Worm (Caenorhabditis elegans) whole organism, early embryonic: Measurements from ENCODE around the gene srsx-15.

Experiments used
- B0310.2 ChIP-seq: sonication (generic microtip); optimal IDR thresholded peaks from 2 replicates; lab custom pipeline; 2016; ENCODE audit warnings: mild to moderate bottlenecking, missing genetic modification characterization, missing compliant biosample characterization
- F13C5.2 ChIP-seq: sonication (generic microtip); optimal IDR thresholded peaks from 2 replicates; lab custom pipeline; 2017; ENCODE audit warnings: mild to moderate bottlenecking, missing genetic modification characterization, inconsistent platforms, missing compliant biosample characterization
- aly-1 ChIP-seq: sonication (generic microtip); optimal IDR thresholded peaks from 2 replicates; lab custom pipeline; 2016; ENCODE audit warnings: missing genetic modification characterization, missing compliant biosample characterization
- ama-1 ChIP-seq: fragments of 150-350 bp; optimal IDR thresholded peaks from 2 replicates; lab custom pipeline; 2014
- ceh-13 ChIP-seq: fragments of 200-800 bp; sonication (Bioruptor generic); optimal IDR thresholded peaks from 2 replicates; lab custom pipeline; 2018; ENCODE audit warnings: mild to moderate bottlenecking, missing genetic modification characterization, missing compliant biosample characterization
- flt-1 ChIP-seq: fragments of 200-800 bp; sonication (Bioruptor generic); IDR thresholded peaks from 2 replicates; pipeline ENCODE4 v1.3.6; 2022; ENCODE audit warnings: missing genetic modification characterization, missing compliant biosample characterization
- hmbx-1 ChIP-seq: sonication (generic microtip); optimal IDR thresholded peaks from 2 replicates; lab custom pipeline; 2016; ENCODE audit warnings: mild to moderate bottlenecking, missing genetic modification characterization, missing compliant biosample characterization
- hmg-4 ChIP-seq: fragments of 200-800 bp; sonication (Bioruptor generic); optimal IDR thresholded peaks from 2 replicates; lab custom pipeline; 2018; ENCODE audit warnings: mild to moderate bottlenecking, missing genetic modification characterization, missing compliant biosample characterization
- hnd-1 ChIP-seq: sonication (generic microtip); optimal IDR thresholded peaks from 2 replicates; lab custom pipeline; 2016; ENCODE audit warnings: missing genetic modification characterization, missing compliant biosample characterization
- pes-1 ChIP-seq: fragments of 200-800 bp; sonication (Bioruptor generic); IDR thresholded peaks from 2 replicates; pipeline ENCODE4 v1.3.6; 2022; ENCODE audit warnings: missing genetic modification reagents, missing genetic modification characterization, missing compliant biosample characterization
- scrt-1 ChIP-seq: fragments of 200-800 bp; sonication (Bioruptor generic); IDR thresholded peaks from 2 replicates; pipeline ENCODE4 v1.3.6; 2022; ENCODE audit warnings: missing genetic modification characterization, missing compliant biosample characterization
- sea-1 ChIP-seq: fragments of 200-800 bp; sonication (Bioruptor generic); conservative IDR thresholded peaks from 2 replicates; pipeline ENCODE4 v1.3.6; 2022; ENCODE audit warnings: missing genetic modification characterization, missing compliant biosample characterization
- tbx-11 ChIP-seq: fragments of 200-800 bp; sonication (Bioruptor generic); IDR thresholded peaks from 2 replicates; pipeline ENCODE4 v1.3.6; 2022; ENCODE audit warnings: missing genetic modification characterization, missing compliant biosample characterization
- tra-4 ChIP-seq: sonication (generic microtip); optimal IDR thresholded peaks from 2 replicates; lab custom pipeline; 2017; ENCODE audit warnings: missing genetic modification characterization, missing compliant biosample characterization

DNA sequence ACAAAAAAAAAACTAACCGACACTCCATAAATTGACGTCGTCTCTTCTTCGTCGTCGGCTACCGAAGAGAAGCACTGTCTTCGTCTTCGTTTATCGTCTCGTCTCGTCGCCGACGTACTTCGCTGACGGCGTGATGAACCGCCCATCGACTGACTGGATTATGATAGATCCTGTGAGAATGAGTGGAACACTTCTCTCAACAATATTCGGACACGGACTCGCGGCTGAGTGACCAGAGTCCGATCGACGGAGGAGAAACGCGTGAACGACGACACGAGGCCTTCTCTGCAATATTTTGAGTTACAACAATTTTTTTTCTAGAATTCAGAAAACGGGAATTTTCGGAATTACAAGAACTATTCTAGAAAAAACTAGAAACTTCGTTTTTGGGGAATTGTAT, 36.6 kb upstream of the srsx-15 start, which contains the start of gene skn-1:
- TF ChIP-seq pes-1 (GFP tag; lab: Robert Waterston, UW) (no peak), sea-1 (no peak), scrt-1 (no peak), F13C5.2 (no peak), hnd-1 (no peak), tbx-11 (GFP tag; lab: Robert Waterston, UW) (no peak), aly-1 (tag; lab: Kevin White, UChicago) (no peak), ama-1 (no peak), B0310.2 (tag; lab: Kevin White, UChicago) (no peak), hmg-4 (GFP tag; lab: Kevin White, UChicago) (no peak), flt-1 (GFP tag; lab: Robert Waterston, UW) (no peak; the same call in 1 of the 2 replicates), ceh-13 (no peak), hmbx-1 (tag; lab: Kevin White, UChicago) (no peak), tra-4 (tag; lab: Kevin White, UChicago) (no peak)
